Fruit fly (Drosophila melanogaster) whole organism, embryonic: ENCODE results near the gene CG33107.
A peak's percentile ranks its signal among the peaks of the same experiment; 100 is the strongest.

Source experiments
- Aef1 ChIP-seq: fragments of 200-800 bp; sonication (Bioruptor generic); IDR thresholded peaks from 3 replicates; pipeline ENCODE4 v1.3.6; 2022; ENCODE audit warnings: missing biosample characterization, missing genetic modification characterization
- Awh ChIP-seq: fragments of 200-800 bp; sonication (Bioruptor generic); IDR thresholded peaks from 2 replicates; pipeline ENCODE4, ENCODE4 v1.3.6; 2022; ENCODE audit warnings: missing biosample characterization, missing genetic modification characterization
- CG1024 ChIP-seq: fragments of 200-800 bp; sonication (Bioruptor generic); IDR thresholded peaks from 2 replicates; pipeline ENCODE4 v1.3.6; 2022; ENCODE audit warnings: missing biosample characterization, missing genetic modification characterization
- CG11695 ChIP-seq: fragments of 200-800 bp; sonication (Bioruptor generic); IDR thresholded peaks from 3 replicates; pipeline ENCODE4 v1.3.6; 2022; ENCODE audit warnings: missing biosample characterization, missing genetic modification characterization
- CG12155 ChIP-seq: fragments of 200-800 bp; sonication (Bioruptor generic); optimal IDR thresholded peaks from 3 replicates; lab custom pipeline; 2016; ENCODE audit warnings: missing biosample characterization, missing genetic modification characterization
- CG12942 ChIP-seq: fragments of 200-800 bp; sonication (Bioruptor generic); optimal IDR thresholded peaks from 3 replicates; lab custom pipeline; 2016; ENCODE audit warnings: missing biosample characterization, missing genetic modification characterization
- CG14014 ChIP-seq: fragments of 200-800 bp; sonication (Bioruptor generic); IDR thresholded peaks from 2 replicates; pipeline ENCODE4 v1.3.6; 2022; ENCODE audit warnings: missing biosample characterization, missing genetic modification characterization
- CG15479 ChIP-seq: fragments of 200-800 bp; sonication (Bioruptor generic); optimal IDR thresholded peaks from 3 replicates; lab custom pipeline; 2019; ENCODE audit warnings: missing biosample characterization, mild to moderate bottlenecking, missing genetic modification characterization, moderate library complexity
- CG16863 ChIP-seq: fragments of 200-800 bp; sonication (Bioruptor generic); optimal IDR thresholded peaks from 3 replicates; lab custom pipeline; 2016; ENCODE audit warnings: missing biosample characterization, missing genetic modification characterization
- CG17612 ChIP-seq: fragments of 200-800 bp; sonication (Bioruptor generic); IDR thresholded peaks from 2 replicates; pipeline ENCODE4 v1.3.6; 2022; ENCODE audit warnings: missing biosample characterization, missing genetic modification characterization
- CG2116 ChIP-seq: fragments of 200-800 bp; sonication (Bioruptor generic); optimal IDR thresholded peaks from 3 replicates; lab custom pipeline; 2018; ENCODE audit warnings: missing biosample characterization, mild to moderate bottlenecking, missing genetic modification characterization
- CG2202 ChIP-seq: fragments of 200-800 bp; sonication (Bioruptor generic); optimal IDR thresholded peaks from 2 replicates; lab custom pipeline; 2018; ENCODE audit warnings: missing biosample characterization, mild to moderate bottlenecking, missing genetic modification characterization
- CG34376 ChIP-seq: fragments of 200-800 bp; sonication (Bioruptor generic); optimal IDR thresholded peaks from 2 replicates; lab custom pipeline; 2018; ENCODE audit warnings: missing biosample characterization, mild to moderate bottlenecking, missing genetic modification characterization
- CG4282 ChIP-seq: fragments of 200-800 bp; sonication (Bioruptor generic); optimal IDR thresholded peaks from 2 replicates; lab custom pipeline; 2016; ENCODE audit warnings: missing biosample characterization, missing genetic modification characterization
- CG4360 ChIP-seq: fragments of 200-800 bp; sonication (Bioruptor generic); IDR thresholded peaks from 2 replicates; pipeline ENCODE4 v1.3.6; 2022; ENCODE audit warnings: missing biosample characterization, missing genetic modification characterization
- CG6854 ChIP-seq: fragments of 200-800 bp; sonication (Bioruptor generic); optimal IDR thresholded peaks from 3 replicates; lab custom pipeline; 2017; ENCODE audit warnings: missing biosample characterization, mild to moderate bottlenecking, missing genetic modification characterization
- CG7839 ChIP-seq: fragments of 200-800 bp; sonication (Bioruptor generic); optimal IDR thresholded peaks from 3 replicates; lab custom pipeline; 2018; ENCODE audit warnings: missing biosample characterization, mild to moderate bottlenecking, missing genetic modification characterization, moderate library complexity
- CG8765 ChIP-seq: fragments of 200-800 bp; sonication (Bioruptor generic); IDR thresholded peaks from 2 replicates; pipeline ENCODE4 v1.3.6; 2022; ENCODE audit warnings: missing biosample characterization, missing genetic modification characterization
- Camta ChIP-seq: fragments of 200-800 bp; sonication (Bioruptor generic); optimal IDR thresholded peaks from 2 replicates; lab custom pipeline; 2016; ENCODE audit warnings: missing biosample characterization, missing genetic modification characterization
- D19B ChIP-seq: fragments of 200-800 bp; sonication (Bioruptor generic); optimal IDR thresholded peaks from 2 replicates; lab custom pipeline; 2017; ENCODE audit warnings: missing biosample characterization, mild to moderate bottlenecking, missing genetic modification characterization
- Dip3 ChIP-seq: fragments of 200-800 bp; sonication (Bioruptor generic); optimal IDR thresholded peaks from 3 replicates; lab custom pipeline; 2016; ENCODE audit warnings: missing biosample characterization, missing genetic modification characterization
- Ets65A ChIP-seq: fragments of 200-800 bp; sonication (Bioruptor generic); peaks from one replicate; lab custom pipeline; 2016; ENCODE audit warnings: missing biosample characterization, missing genetic modification characterization
- Gug ChIP-seq: fragments of 200-800 bp; sonication (Bioruptor generic); IDR thresholded peaks from 4 replicates; pipeline ENCODE4 v1.3.6; 2022; ENCODE audit warnings: missing biosample characterization, missing genetic modification characterization
- MTF-1 ChIP-seq: fragments of 200-800 bp; sonication (Bioruptor generic); optimal IDR thresholded peaks from 2 replicates; lab custom pipeline; 2018; ENCODE audit warnings: missing biosample characterization, mild to moderate bottlenecking, missing genetic modification characterization, borderline replicate concordance
- Mes4 ChIP-seq: fragments of 200-800 bp; sonication (Bioruptor generic); optimal IDR thresholded peaks from 2 replicates; lab custom pipeline; 2016; ENCODE audit warnings: missing biosample characterization, missing genetic modification characterization
- NC2α ChIP-seq: fragments of 200-800 bp; sonication (Bioruptor generic); optimal IDR thresholded peaks from 2 replicates; lab custom pipeline; 2016; ENCODE audit warnings: missing biosample characterization, missing genetic modification characterization
- NC2β ChIP-seq: fragments of 200-800 bp; sonication (Bioruptor generic); optimal IDR thresholded peaks from 2 replicates; lab custom pipeline; 2016; ENCODE audit warnings: missing biosample characterization, missing genetic modification characterization
- Opbp ChIP-seq: fragments of 200-800 bp; sonication (Bioruptor generic); IDR thresholded peaks from 3 replicates; pipeline ENCODE4 v1.3.6; 2022; ENCODE audit warnings: missing biosample characterization, missing genetic modification characterization; ENCODE audit not compliant: partially characterized antibody
- Sry-β ChIP-seq: fragments of 200-800 bp; sonication (Bioruptor generic); optimal IDR thresholded peaks from 2 replicates; lab custom pipeline; 2018; ENCODE audit warnings: missing biosample characterization, mild to moderate bottlenecking, missing genetic modification characterization, moderate library complexity
- Vsx1 ChIP-seq: fragments of 200-800 bp; sonication (Bioruptor generic); optimal IDR thresholded peaks from 2 replicates; lab custom pipeline; 2017; ENCODE audit warnings: missing biosample characterization, mild to moderate bottlenecking, missing genetic modification characterization, missing genetic modification reagents
- amos ChIP-seq: fragments of 200-800 bp; sonication (Bioruptor generic); IDR thresholded peaks from 2 replicates; pipeline ENCODE4 v1.3.6; 2022; ENCODE audit warnings: missing biosample characterization, missing genetic modification characterization; ENCODE audit not compliant: partially characterized antibody
- ase ChIP-seq: fragments of 200-800 bp; sonication (Bioruptor generic); IDR thresholded peaks from 3 replicates; pipeline ENCODE4 v1.3.6; 2022; ENCODE audit warnings: missing biosample characterization, missing genetic modification characterization
- az2 ChIP-seq: fragments of 200-800 bp; sonication (Bioruptor generic); optimal IDR thresholded peaks from 3 replicates; lab custom pipeline; 2016; ENCODE audit warnings: missing biosample characterization, missing genetic modification characterization
- chif ChIP-seq, 2 experiments: fragments of 200-800 bp; sonication (Bioruptor generic); optimal IDR thresholded peaks; 3 replicates each; lab custom pipeline; 2016; ENCODE audit warnings: missing biosample characterization in 2 of 2, missing genetic modification characterization in 2 of 2
- ci ChIP-seq: fragments of 200-800 bp; sonication (Bioruptor generic); IDR thresholded peaks from 3 replicates; pipeline ENCODE4 v1.3.6; 2022; ENCODE audit warnings: missing biosample characterization, missing genetic modification characterization
- disco-r ChIP-seq: fragments of 200-800 bp; sonication (Bioruptor generic); optimal IDR thresholded peaks from 2 replicates; lab custom pipeline; 2016; ENCODE audit warnings: missing biosample characterization, missing genetic modification characterization
- en ChIP-seq: fragments of 200-800 bp; sonication (Bioruptor generic); optimal IDR thresholded peaks from 2 replicates; lab custom pipeline; 2016; ENCODE audit warnings: missing biosample characterization, missing genetic modification characterization
- fd3F ChIP-seq: fragments of 200-800 bp; sonication (Bioruptor generic); optimal IDR thresholded peaks from 2 replicates; lab custom pipeline; 2018; ENCODE audit warnings: missing biosample characterization, mild to moderate bottlenecking, missing genetic modification characterization, moderate library complexity
- ftz-f1 ChIP-seq: fragments of 200-800 bp; sonication (Bioruptor generic); optimal IDR thresholded peaks from 2 replicates; lab custom pipeline; 2016; ENCODE audit warnings: missing biosample characterization, missing genetic modification characterization
- gem ChIP-seq: fragments of 200-800 bp; sonication (Bioruptor generic); optimal IDR thresholded peaks from 2 replicates; lab custom pipeline; 2019; ENCODE audit warnings: missing biosample characterization, mild to moderate bottlenecking, missing genetic modification characterization, moderate library complexity
- gro ChIP-seq: fragments of 200-800 bp; sonication (Bioruptor generic); optimal IDR thresholded peaks from 2 replicates; lab custom pipeline; 2016; ENCODE audit warnings: missing biosample characterization, missing genetic modification characterization
- gsb ChIP-seq: fragments of 200-800 bp; sonication (Bioruptor generic); IDR thresholded peaks from 2 replicates; pipeline ENCODE4 v1.3.6; 2022; ENCODE audit warnings: missing biosample characterization, missing genetic modification characterization
- hth ChIP-seq: fragments of >200 bp; optimal IDR thresholded peaks from 2 replicates; lab custom pipeline; 2017; ENCODE audit warnings: inconsistent platforms
- ind ChIP-seq: fragments of 200-800 bp; sonication (Bioruptor generic); optimal IDR thresholded peaks from 3 replicates; lab custom pipeline; 2016; ENCODE audit warnings: missing biosample characterization, missing genetic modification characterization
- jumu ChIP-seq: fragments of 200-800 bp; sonication (Bioruptor generic); optimal IDR thresholded peaks from 3 replicates; lab custom pipeline; 2016; ENCODE audit warnings: missing biosample characterization, missing genetic modification characterization
- lbe ChIP-seq: fragments of 200-800 bp; sonication (Bioruptor generic); optimal IDR thresholded peaks from 2 replicates; lab custom pipeline; 2016; ENCODE audit warnings: missing biosample characterization, mild to moderate bottlenecking, missing genetic modification characterization
- odd ChIP-seq: fragments of 200-800 bp; sonication (Bioruptor generic); optimal IDR thresholded peaks from 2 replicates; lab custom pipeline; 2017; ENCODE audit warnings: missing biosample characterization, mild to moderate bottlenecking, missing genetic modification characterization
- otp ChIP-seq: fragments of 200-800 bp; sonication (Bioruptor generic); IDR thresholded peaks from 3 replicates; pipeline ENCODE4, ENCODE4 v1.3.6; 2022; ENCODE audit warnings: missing biosample characterization, missing genetic modification characterization
- pnt ChIP-seq: fragments of 200-800 bp; sonication (Bioruptor generic); optimal IDR thresholded peaks from 3 replicates; lab custom pipeline; 2016; ENCODE audit warnings: missing biosample characterization, missing genetic modification characterization
- sc ChIP-seq, 3 experiments: fragments of >200 bp in 2 of 3; fragments of 200-800 bp in 1 of 3; sonication (Bioruptor generic) in 1 of 3; optimal IDR thresholded peaks; 2 replicates in 2 of 3; 3 replicates in 1 of 3; lab custom pipeline; 2017; ENCODE audit warnings: mild to moderate bottlenecking in 1 of 3, missing biosample characterization in 1 of 3, missing genetic modification characterization in 1 of 3, missing genetic modification reagents in 1 of 3
- slp2 ChIP-seq: fragments of 200-800 bp; sonication (Bioruptor generic); optimal IDR thresholded peaks from 2 replicates; lab custom pipeline; 2016; ENCODE audit warnings: missing biosample characterization, missing genetic modification characterization
- stwl ChIP-seq: fragments of 200-800 bp; sonication (Bioruptor generic); optimal IDR thresholded peaks from 3 replicates; lab custom pipeline; 2018; ENCODE audit warnings: missing biosample characterization, mild to moderate bottlenecking, missing genetic modification characterization, moderate library complexity

Gene CG33107

dm6 chr3R:22596450-22596849 is 11.9 kb upstream of the CG33107 start (continued):
- TF ChIP-seq CG11695 (GFP tag; lab: Robert Waterston, UW) = peak; percentile 73; the same call in 2 of the 3 replicates
- peak; percentile 14 to 20 for TF ChIP-seq chif (GFP tag; optimal IDR thresholded peaks at IDR 0.05; lab: Kevin White, UChicago)
- TF ChIP-seq CG34376 (GFP tag; lab: Kevin White, UChicago) = peak; percentile 33
- TF ChIP-seq CG1024 (GFP tag; lab: Robert Waterston, UW) = no peak
- peak; percentile 86 for TF ChIP-seq ci (GFP tag; lab: Robert Waterston, UW)
- TF ChIP-seq stwl (tag; lab: Kevin White, UChicago) = no peak
- TF ChIP-seq CG4360 = peak; percentile 39
- TF ChIP-seq Vsx1 (GFP tag; lab: Kevin White, UChicago) = peak; percentile 77
- TF ChIP-seq CG12155 (GFP tag; lab: Kevin White, UChicago) = no peak
- no peak for TF ChIP-seq CG6854
- TF ChIP-seq Dip3 (GFP tag; lab: Kevin White, UChicago) = no peak
- TF ChIP-seq gem (tag; lab: Kevin White, UChicago) = peak; percentile 56
- TF ChIP-seq fd3F (GFP tag; lab: Kevin White, UChicago) = peak; percentile 37
- no peak for TF ChIP-seq hth
- TF ChIP-seq NC2β (GFP tag; lab: Kevin White, UChicago) = peak; percentile 15
- TF ChIP-seq Opbp = no peak
- TF ChIP-seq ase (GFP tag; lab: Robert Waterston, UW) = peak; percentile 54; the same call in 1 of the 3 replicates
- TF ChIP-seq ftz-f1 (GFP tag; lab: Kevin White, UChicago) = peak; percentile 37
- TF ChIP-seq CG16863 (GFP tag; lab: Kevin White, UChicago) = peak; percentile 7
- TF ChIP-seq odd = peak; percentile 18
- TF ChIP-seq CG15479 (GFP tag; lab: Kevin White, UChicago) = no peak
- TF ChIP-seq CG7839 (tag; lab: Kevin White, UChicago) = no peak
- TF ChIP-seq Ets65A = no peak
- TF ChIP-seq Mes4 (GFP tag; lab: Kevin White, UChicago) = peak; percentile 50
- TF ChIP-seq CG8765 = no peak
- no peak for TF ChIP-seq CG4282
- TF ChIP-seq otp (GFP tag; lab: Robert Waterston, UW) = peak; percentile 74; the same call in 2 of the 3 replicates
- TF ChIP-seq ind (GFP tag; lab: Kevin White, UChicago) = no peak
- no peak for TF ChIP-seq lbe (GFP tag; lab: Kevin White, UChicago)
- TF ChIP-seq Gug = no peak
- no peak for TF ChIP-seq slp2 (GFP tag; lab: Kevin White, UChicago)
- TF ChIP-seq jumu = no peak
- no peak for TF ChIP-seq Sry-β (GFP tag; lab: Kevin White, UChicago)
- no peak for TF ChIP-seq az2
- TF ChIP-seq sc (optimal IDR thresholded peaks at IDR 0.05; lab: Kevin White, UChicago) = no peak
- peak; percentile 26 for TF ChIP-seq sc (GFP tag; optimal IDR thresholded peaks at IDR 0.05; lab: Kevin White, UChicago)
- peak; percentile 22; the same call in 1 of the 2 replicates for TF ChIP-seq gsb (GFP tag; lab: Robert Waterston, UW)
- peak; percentile 84 for TF ChIP-seq CG14014 (GFP tag; lab: Robert Waterston, UW)
- peak; percentile 70 for TF ChIP-seq MTF-1 (GFP tag; lab: Kevin White, UChicago)
- TF ChIP-seq amos (GFP tag; lab: Robert Waterston, UW) = no peak
- peak; percentile 61 for TF ChIP-seq CG2202 (tag; lab: Kevin White, UChicago)
- TF ChIP-seq NC2α (GFP tag; lab: Kevin White, UChicago) = peak; percentile 32
- peak; percentile 30 for TF ChIP-seq pnt
- no peak for TF ChIP-seq disco-r (GFP tag; lab: Kevin White, UChicago)
- TF ChIP-seq CG12942 (GFP tag; lab: Kevin White, UChicago) = peak; percentile 42
- peak; percentile 31 for TF ChIP-seq CG2116
- no peak for TF ChIP-seq Aef1 (GFP tag; lab: Robert Waterston, UW)
- peak; percentile 31 for TF ChIP-seq Camta
- TF ChIP-seq D19B (GFP tag; lab: Kevin White, UChicago) = no peak
- TF ChIP-seq gro (GFP tag; lab: Kevin White, UChicago) = peak; percentile 47
- TF ChIP-seq en (GFP tag; lab: Kevin White, UChicago) = peak; percentile 12
- TF ChIP-seq Awh (GFP tag; lab: Robert Waterston, UW) = peak; percentile 80
- no peak for TF ChIP-seq CG17612 (GFP tag; lab: Robert Waterston, UW)
